Fruit fly (Drosophila melanogaster): ENCODE measurements around the gene CG13055.

DNA sequence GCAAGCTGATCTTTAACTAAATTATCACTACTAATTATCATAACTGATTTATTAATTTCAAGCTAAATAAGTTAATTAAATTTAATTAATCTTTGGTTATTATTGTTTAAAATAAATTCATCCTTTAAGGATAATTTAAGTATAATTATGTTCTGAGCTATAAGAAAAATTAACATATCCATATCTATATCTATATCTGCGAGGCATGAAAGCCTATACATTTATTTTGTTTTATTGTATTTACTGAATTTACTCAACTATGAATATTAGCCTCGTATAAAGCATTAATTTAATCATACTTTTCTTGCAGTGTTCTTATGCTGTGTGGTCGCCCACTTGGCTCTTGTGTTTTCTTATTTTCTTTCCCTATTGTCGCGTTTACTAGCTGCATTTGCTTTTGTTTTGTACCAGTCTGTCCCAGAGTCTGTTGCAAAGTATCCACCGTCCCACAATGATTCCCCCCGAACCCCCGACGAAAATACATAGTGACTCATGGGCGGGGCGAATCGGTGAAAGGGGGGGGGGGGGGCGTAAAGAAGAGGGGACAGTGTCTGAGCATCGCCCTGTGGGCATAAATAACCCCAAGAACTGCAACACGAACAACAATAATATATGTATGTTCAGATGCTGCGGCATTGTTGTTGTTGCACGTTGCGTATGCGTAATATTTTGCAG is 37.5 kb downstream of the CG13055 start:
- peak; percentile 60 for TF ChIP-seq Eip78C (GFP tag)
- TF ChIP-seq Hr39 (GFP tag; optimal IDR thresholded peaks at IDR 0.05): no peak
- peak; percentile 7 for TF ChIP-seq Lpt (GFP tag; optimal IDR thresholded peaks at IDR 0.05)
- TF ChIP-seq Sox15 (GFP tag; optimal IDR thresholded peaks at IDR 0.05): no peak
- no peak for TF ChIP-seq pdm3 (GFP tag; optimal IDR thresholded peaks at IDR 0.05)
- TF ChIP-seq CG8319 (GFP tag; optimal IDR thresholded peaks at IDR 0.05): no peak
- no peak for TF ChIP-seq OdsH (GFP tag; optimal IDR thresholded peaks at IDR 0.05)
- peak; percentile 57 for TF ChIP-seq svp (GFP tag)

All from whole organism, prepupa.